Worm (Caenorhabditis elegans): ENCODE measurements around the gene Y37D8A.5.
A peak's percentile ranks its signal among the peaks of the same experiment; 100 is the strongest.

The Y37D8A.5 gene

DNA sequence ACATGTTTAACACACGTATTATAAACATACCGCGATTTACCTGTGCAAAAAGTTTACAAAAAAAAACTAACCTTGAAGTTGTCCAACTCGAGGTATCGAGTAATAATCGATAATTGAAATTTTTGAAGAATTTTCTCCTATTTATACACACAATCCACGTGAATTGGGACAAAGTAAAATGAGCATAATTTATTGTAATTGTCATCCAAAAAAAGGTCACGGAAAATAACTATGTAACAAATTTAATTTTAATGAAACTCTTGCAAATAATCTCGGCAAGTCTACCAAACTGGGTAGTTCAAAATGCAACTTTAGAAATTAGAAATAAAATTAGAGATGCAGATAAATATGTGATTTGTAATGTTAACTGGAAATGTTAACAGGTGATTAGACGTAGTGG is at the start of gene Y37D8A.5:
TSS of gene Y37D8A.5 (minus strand) at position 101 of the 400 bp plus-strand sequence.
- TF ChIP-seq pha-4 (GFP tag; IDR thresholded peaks at IDR 0.05) (no peak), pha-4 (tag; optimal IDR thresholded peaks at IDR 0.05) (no peak), php-3 (GFP tag; IDR thresholded peaks at IDR 0.05) (no peak), madf-9 (GFP tag; conservative IDR thresholded peaks at IDR 0.05) (no peak), fkh-10 (GFP tag; optimal IDR thresholded peaks at IDR 0.05) (no peak), nhr-11 (tag; optimal IDR thresholded peaks at IDR 0.05) (no peak), D1046.2 (GFP tag; IDR thresholded peaks at IDR 0.05) (no peak), zfp-3 (GFP tag; conservative IDR thresholded peaks at IDR 0.05) (no peak), lin-1 (GFP tag; IDR thresholded peaks at IDR 0.05) (no peak), skn-1 (tag; optimal IDR thresholded peaks at IDR 0.05) (no peak), F10B5.3 (tag; optimal IDR thresholded peaks at IDR 0.05) (no peak), ceh-44 (GFP tag; IDR thresholded peaks at IDR 0.05) (no peak), hlh-30 (tag; optimal IDR thresholded peaks at IDR 0.05; ENCODE audit: insufficient read depth) (no peak), nhr-237 (tag; optimal IDR thresholded peaks at IDR 0.05) (no peak), rbr-2 (tag; optimal IDR thresholded peaks at IDR 0.05) (no peak), nhr-41 (GFP tag; IDR thresholded peaks at IDR 0.05) (no peak), ceh-62 (tag; optimal IDR thresholded peaks at IDR 0.05) (no peak), dmd-9 (GFP tag; IDR thresholded peaks at IDR 0.05) (no peak), Y48G9A.11 (GFP tag; IDR thresholded peaks at IDR 0.05) (no peak)

DNA sequence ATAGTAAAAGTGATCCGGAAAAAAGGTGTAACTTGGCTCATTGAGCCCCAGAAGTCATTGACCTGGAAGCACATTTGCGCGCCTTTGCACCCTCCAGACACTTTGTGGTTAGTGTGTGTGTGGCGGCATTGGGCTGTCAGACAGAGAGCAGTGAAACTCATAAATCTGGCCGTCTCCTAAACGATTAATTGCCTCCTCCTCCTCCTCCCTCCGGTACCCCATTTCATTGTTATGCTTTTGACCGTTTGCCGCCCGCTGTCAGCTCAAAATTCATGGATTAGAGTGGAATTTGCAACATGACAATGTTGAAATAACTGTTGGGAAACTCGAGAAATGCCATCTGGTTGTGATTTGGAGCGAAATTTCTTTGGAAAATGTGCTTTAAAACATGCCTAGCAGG is 48.8 kb upstream of the Y37D8A.5 start:
- TF ChIP-seq daf-12 (tag; optimal IDR thresholded peaks at IDR 0.05) = no peak
- no peak for TF ChIP-seq tag-97 (GFP tag; IDR thresholded peaks at IDR 0.05)
- peak in 1 of 2 experiments; percentile 69 for TF ChIP-seq unc-62 (GFP tag; optimal IDR thresholded peaks at IDR 0.05 in 1 of 2)
- no peak for TF ChIP-seq unc-62 (tag; optimal IDR thresholded peaks at IDR 0.05)

DNA sequence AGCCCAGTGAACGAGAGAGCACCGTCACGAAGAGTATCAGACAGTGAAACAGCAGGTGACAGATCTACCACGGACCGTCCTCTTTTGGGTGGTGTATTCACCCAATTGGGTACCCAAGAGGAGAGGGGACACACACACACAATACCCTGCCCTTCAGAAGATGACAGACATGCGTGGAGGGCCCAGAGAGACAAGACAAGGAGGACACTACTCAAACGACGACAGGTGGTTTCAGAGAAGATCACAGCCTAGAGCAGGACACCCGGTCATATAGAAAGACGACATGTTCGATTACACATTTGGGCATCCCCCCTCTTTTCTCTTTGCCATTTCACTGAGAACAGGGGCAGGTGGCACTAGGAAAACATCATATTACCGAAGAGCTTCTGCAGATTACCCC is 38.9 kb upstream of the Y37D8A.5 start:
- no peak for TF ChIP-seq Y48G9A.11 (GFP tag; IDR thresholded peaks at IDR 0.05)
- peak in 1 of 2 experiments; percentile 50 for TF ChIP-seq unc-62 (GFP tag; optimal IDR thresholded peaks at IDR 0.05 in 1 of 2)
- TF ChIP-seq unc-62 (tag; optimal IDR thresholded peaks at IDR 0.05) = no peak

- TF ChIP-seq fkh-10 (GFP tag; optimal IDR thresholded peaks at IDR 0.05) = peak; percentile 46
- no peak for TF ChIP-seq aha-1 (tag)
Observed at ce11 chrIII:12892767-12893166, 37.5 kb upstream of the Y37D8A.5 start.

ce11 chrIII:12891580-12891979 is 36.3 kb upstream of the Y37D8A.5 start, which contains the start of the genes Y37D8A.29 and unc-71:
TSS of gene Y37D8A.29 (minus strand) at chrIII:12891680.
TSS of gene unc-71 (minus strand) at chrIII:12891738.
- no peak for TF ChIP-seq hif-1 (tag; optimal IDR thresholded peaks at IDR 0.05)
- TF ChIP-seq unc-62 (GFP tag; optimal IDR thresholded peaks at IDR 0.05 in 1 of 2) = peak in 1 of 2 experiments; percentile 20
- TF ChIP-seq unc-62 (tag; optimal IDR thresholded peaks at IDR 0.05) = no peak

ce11 chrIII:12885153-12885552 is 29.9 kb upstream of the Y37D8A.5 start:
- TF ChIP-seq zip-11 (GFP tag; IDR thresholded peaks at IDR 0.05) (no peak), set-16 (GFP tag; IDR thresholded peaks at IDR 0.05) (peak; percentile 19; the same call in 1 of the 2 replicates)

DNA sequence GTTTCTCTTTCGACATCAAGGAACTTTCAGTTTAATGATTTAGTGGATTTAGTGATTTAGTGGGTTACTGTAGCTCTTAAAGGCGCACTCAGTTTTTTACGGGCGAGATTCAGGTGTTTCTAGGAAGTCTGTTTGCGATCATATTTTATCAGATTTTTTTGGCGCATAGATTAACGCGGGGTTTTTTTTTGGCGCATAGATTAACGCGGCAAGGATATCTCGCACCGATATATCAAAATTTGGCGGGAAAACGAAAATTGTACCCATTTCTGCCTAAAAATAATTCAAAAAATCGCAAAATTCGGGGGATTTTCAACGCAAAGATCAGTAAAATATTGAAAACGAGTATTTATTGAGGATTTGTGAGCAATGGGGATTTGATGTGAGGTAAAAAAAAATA is 25.4 kb upstream of the Y37D8A.5 start:
- TF ChIP-seq Y75B8A.6 (GFP tag; IDR thresholded peaks at IDR 0.05) = 0 out of 2 replicates have a peak, but pooled peaks have one; percentile 6
- no peak for TF ChIP-seq lin-13 (GFP tag; optimal IDR thresholded peaks at IDR 0.05)
- no peak for TF ChIP-seq duxl-1 (tag; optimal IDR thresholded peaks at IDR 0.05; ENCODE audit: poor library complexity)

Measured in whole organism, L4 larva.